Worm (Caenorhabditis elegans): ENCODE data around the gene memi-3.

memi-3 gene

ce11 chrIV:11353946-11354458 is 49.1 kb downstream of the memi-3 start, which contains the start of gene T01G1.2:
Gene T01G1.2 (plus strand): TSS chrIV:11354408.
- TF ChIP-seq dpl-1 (GFP tag; optimal IDR thresholded peaks at IDR 0.05) (peak in 1 of 3 experiments; percentile 6), hlh-17 (GFP tag; optimal IDR thresholded peaks at IDR 0.05; ENCODE audit: borderline replicate concordance) (no peak), mef-2 (tag; optimal IDR thresholded peaks at IDR 0.05) (peak; percentile 7), lin-14 (GFP tag; optimal IDR thresholded peaks at IDR 0.05) (peak; percentile 81), nhr-237 (tag; optimal IDR thresholded peaks at IDR 0.05) (no peak), ceh-82 (tag; optimal IDR thresholded peaks at IDR 0.05) (no peak), unc-62 (GFP tag; optimal IDR thresholded peaks at IDR 0.05) (no peak), skn-1 (tag; optimal IDR thresholded peaks at IDR 0.05) (peak; percentile 47), ama-1 (optimal IDR thresholded peaks at IDR 0.05) (no peak), nhr-20 (tag; optimal IDR thresholded peaks at IDR 0.05) (no peak), aha-1 (tag; optimal IDR thresholded peaks at IDR 0.05) (no peak), ets-5 (GFP tag; IDR thresholded peaks at IDR 0.05) (no peak), rnt-1 (tag; optimal IDR thresholded peaks at IDR 0.05) (peak; percentile 61), fkh-10 (GFP tag; optimal IDR thresholded peaks at IDR 0.05) (no peak), ces-1 (GFP tag; optimal IDR thresholded peaks at IDR 0.05) (no peak), snu-23 (GFP tag; optimal IDR thresholded peaks at IDR 0.05) (peak; percentile 22), lsy-2 (tag; optimal IDR thresholded peaks at IDR 0.05) (peak; percentile 32 to 56), nhr-11 (tag; optimal IDR thresholded peaks at IDR 0.05) (no peak), elt-2 (tag; optimal IDR thresholded peaks at IDR 0.05) (no peak), nhr-71 (tag; optimal IDR thresholded peaks at IDR 0.05) (peak; percentile 73), aly-2 (tag; optimal IDR thresholded peaks at IDR 0.05) (no peak), swsn-7 (tag; optimal IDR thresholded peaks at IDR 0.05) (peak; percentile 15), pag-3 (tag; optimal IDR thresholded peaks at IDR 0.05; ENCODE audit: borderline replicate concordance, insufficient read depth) (peak; percentile 4), egl-13 (tag; optimal IDR thresholded peaks at IDR 0.05) (peak; percentile 15), nhr-12 (tag; optimal IDR thresholded peaks at IDR 0.05) (no peak), ztf-4 (tag; optimal IDR thresholded peaks at IDR 0.05) (no peak), dsc-1 (tag; optimal IDR thresholded peaks at IDR 0.05) (peak; percentile 42), mdl-1 (tag; optimal IDR thresholded peaks at IDR 0.05) (peak in 1 of 2 experiments; percentile 25), nhr-47 (tag; optimal IDR thresholded peaks at IDR 0.05) (peak; percentile 39), ceh-88 (GFP tag; IDR thresholded peaks at IDR 0.05) (no peak), C04F5.9 (tag; optimal IDR thresholded peaks at IDR 0.05) (no peak), ztf-11 (tag; optimal IDR thresholded peaks at IDR 0.05) (no peak), zag-1 (tag; optimal IDR thresholded peaks at IDR 0.05) (no peak), fos-1 (tag; optimal IDR thresholded peaks at IDR 0.05) (no peak), efl-1 (optimal IDR thresholded peaks at IDR 0.05) (no peak), efl-1 (GFP tag; optimal IDR thresholded peaks at IDR 0.05 in 1 of 2) (no peak), tbx-2 (tag; optimal IDR thresholded peaks at IDR 0.05) (no peak), nhr-85 (tag) (no peak), pqm-1 (tag; optimal IDR thresholded peaks at IDR 0.05) (no peak), tlp-1 (tag; optimal IDR thresholded peaks at IDR 0.05) (no peak), unc-130 (tag; optimal IDR thresholded peaks at IDR 0.05) (peak; percentile 31)

- no peak for TF ChIP-seq nhr-76 (tag; optimal IDR thresholded peaks at IDR 0.05)
- TF ChIP-seq lin-15B (tag; optimal IDR thresholded peaks at IDR 0.05) = no peak
- no peak for TF ChIP-seq sox-4 (tag; optimal IDR thresholded peaks at IDR 0.05)
- peak; percentile 22 for TF ChIP-seq nhr-71 (tag; optimal IDR thresholded peaks at IDR 0.05)
- TF ChIP-seq egl-27 (tag; optimal IDR thresholded peaks at IDR 0.05) = no peak
- no peak for TF ChIP-seq vab-15 (tag; optimal IDR thresholded peaks at IDR 0.05)
- no peak for TF ChIP-seq unc-98 (GFP tag; IDR thresholded peaks at IDR 0.05)
- no peak for TF ChIP-seq lin-39 (tag; optimal IDR thresholded peaks at IDR 0.05)
- TF ChIP-seq F16B12.6 (tag; optimal IDR thresholded peaks at IDR 0.05) = no peak
- TF ChIP-seq unc-30 (tag; optimal IDR thresholded peaks at IDR 0.05) = no peak
- TF ChIP-seq snpc-4 (tag; optimal IDR thresholded peaks at IDR 0.05) = no peak
- peak; percentile 37 for TF ChIP-seq rnt-1 (tag; optimal IDR thresholded peaks at IDR 0.05)
- TF ChIP-seq sptf-1 (tag; optimal IDR thresholded peaks at IDR 0.05) = no peak
These were observed 50.4 kb downstream of the memi-3 start for ce11 chrIV:11352768-11353167.
